Worm (Caenorhabditis elegans) whole organism, L3 larva: ENCODE data around the gene ver-3.

Experiments used
- R02D3.7 ChIP-seq: fragments of 150-350 bp; optimal IDR thresholded peaks from 2 replicates; lab custom pipeline; 2014; ENCODE audit warnings: missing biosample characterization, missing genetic modification characterization
- ZK546.5 ChIP-seq: sonication (generic microtip); optimal IDR thresholded peaks from 2 replicates; lab custom pipeline; 2017; ENCODE audit warnings: missing biosample characterization, missing genetic modification characterization
- aly-2 ChIP-seq: fragments of 150-350 bp; optimal IDR thresholded peaks from 2 replicates; lab custom pipeline; 2014; ENCODE audit warnings: missing biosample characterization, missing genetic modification characterization
- ama-1 ChIP-seq: fragments of 150-350 bp; optimal IDR thresholded peaks from 2 replicates; lab custom pipeline; 2018
- ceh-16 ChIP-seq: sonication (generic microtip); optimal IDR thresholded peaks from 2 replicates; lab custom pipeline; 2017; ENCODE audit warnings: missing biosample characterization, missing genetic modification characterization
- ceh-28 ChIP-seq: fragments of 150-350 bp; optimal IDR thresholded peaks from 2 replicates; lab custom pipeline; 2014; ENCODE audit warnings: missing biosample characterization, missing genetic modification reagents, missing genetic modification characterization
- ceh-82 ChIP-seq: fragments of 150-350 bp; optimal IDR thresholded peaks from 2 replicates; lab custom pipeline; 2014; ENCODE audit warnings: missing biosample characterization, missing genetic modification characterization
- ceh-9 ChIP-seq: sonication (generic microtip); optimal IDR thresholded peaks from 2 replicates; lab custom pipeline; 2018; ENCODE audit warnings: missing biosample characterization, missing genetic modification characterization
- daf-12 ChIP-seq: fragments of 150-350 bp; optimal IDR thresholded peaks from 2 replicates; lab custom pipeline; 2014; ENCODE audit warnings: missing biosample characterization, missing genetic modification reagents, missing genetic modification characterization
- egl-27 ChIP-seq: sonication (generic microtip); optimal IDR thresholded peaks from 4 replicates; lab custom pipeline; 2017; ENCODE audit warnings: missing biosample characterization, missing genetic modification reagents, missing genetic modification characterization
- egl-5 ChIP-seq: fragments of 150-350 bp; optimal IDR thresholded peaks from 2 replicates; lab custom pipeline; 2017; ENCODE audit warnings: missing biosample characterization, missing genetic modification reagents, missing genetic modification characterization, inconsistent platforms
- elt-1 ChIP-seq: fragments of 150-350 bp; optimal IDR thresholded peaks from 2 replicates; lab custom pipeline; 2014; ENCODE audit warnings: missing biosample characterization, missing genetic modification characterization
- elt-2 ChIP-seq: sonication (generic microtip); optimal IDR thresholded peaks from 2 replicates; lab custom pipeline; 2016; ENCODE audit warnings: missing genetic modification reagents, mild to moderate bottlenecking, missing genetic modification characterization, missing compliant biosample characterization
- eor-1 ChIP-seq, 2 experiments: fragments of 150-350 bp; optimal IDR thresholded peaks; 2 replicates each; lab custom pipeline; 2014 to 2018; ENCODE audit warnings: missing biosample characterization in 2 of 2, missing genetic modification characterization in 2 of 2
- fkh-10 ChIP-seq: sonication (generic microtip); optimal IDR thresholded peaks from 2 replicates; lab custom pipeline; 2017; ENCODE audit warnings: missing biosample characterization, missing genetic modification reagents, missing genetic modification characterization
- fkh-2 ChIP-seq: fragments of 150-350 bp; optimal IDR thresholded peaks from 2 replicates; lab custom pipeline; 2014; ENCODE audit warnings: missing biosample characterization, missing genetic modification reagents, missing genetic modification characterization
- fos-1 ChIP-seq: fragments of 150-350 bp; optimal IDR thresholded peaks from 2 replicates; lab custom pipeline; 2014; ENCODE audit warnings: missing biosample characterization, missing genetic modification characterization
- hmg-11 ChIP-seq: sonication (generic microtip); optimal IDR thresholded peaks from 2 replicates; lab custom pipeline; 2016; ENCODE audit warnings: missing genetic modification characterization, missing compliant biosample characterization
- lin-15B ChIP-seq: fragments of 150-350 bp; optimal IDR thresholded peaks from 2 replicates; lab custom pipeline; 2014; ENCODE audit warnings: missing biosample characterization, missing genetic modification characterization
- lin-39 ChIP-seq: fragments of 150-350 bp; optimal IDR thresholded peaks from 2 replicates; lab custom pipeline; 2018; ENCODE audit warnings: missing biosample characterization, missing genetic modification reagents, missing genetic modification characterization
- lsy-12 ChIP-seq: sonication (generic microtip); optimal IDR thresholded peaks from 2 replicates; lab custom pipeline; 2016; ENCODE audit warnings: mild to moderate bottlenecking, missing genetic modification characterization, missing compliant biosample characterization
- mdl-1 ChIP-seq: fragments of 150-350 bp; optimal IDR thresholded peaks from 2 replicates; lab custom pipeline; 2014; ENCODE audit warnings: missing biosample characterization, missing genetic modification characterization
- mml-1 ChIP-seq: fragments of 150-350 bp; sonication (generic microtip); optimal IDR thresholded peaks from 3 replicates; lab custom pipeline; 2014; ENCODE audit warnings: missing biosample characterization, missing genetic modification characterization
- nfya-1 ChIP-seq: sonication (generic microtip); optimal IDR thresholded peaks from 2 replicates; lab custom pipeline; 2017; ENCODE audit warnings: missing genetic modification characterization, mild to moderate bottlenecking, missing compliant biosample characterization, antibody characterized with exemption, moderate library complexity; ENCODE audit not compliant: insufficient read depth
- nhr-11 ChIP-seq: fragments of 150-350 bp; optimal IDR thresholded peaks from 2 replicates; lab custom pipeline; 2014; ENCODE audit warnings: missing biosample characterization, missing genetic modification characterization
- nhr-23 ChIP-seq: fragments of 150-350 bp; optimal IDR thresholded peaks from 2 replicates; lab custom pipeline; 2014; ENCODE audit warnings: missing biosample characterization, missing genetic modification reagents, missing genetic modification characterization
- nhr-25 ChIP-seq: sonication (generic microtip); optimal IDR thresholded peaks from 2 replicates; lab custom pipeline; 2017; ENCODE audit warnings: missing biosample characterization, missing genetic modification characterization
- nhr-28 ChIP-seq: fragments of 150-350 bp; optimal IDR thresholded peaks from 2 replicates; lab custom pipeline; 2014; ENCODE audit warnings: missing biosample characterization, missing genetic modification characterization
- nhr-43 ChIP-seq: sonication (generic microtip); optimal IDR thresholded peaks from 2 replicates; lab custom pipeline; 2016; ENCODE audit warnings: mild to moderate bottlenecking, missing genetic modification characterization, missing compliant biosample characterization; ENCODE audit not compliant: poor library complexity, severe bottlenecking
- nhr-67 ChIP-seq: fragments of 150-350 bp; optimal IDR thresholded peaks from 2 replicates; lab custom pipeline; 2014; ENCODE audit warnings: missing biosample characterization, missing genetic modification characterization
- nhr-76 ChIP-seq: fragments of 150-350 bp; sonication (generic microtip); optimal IDR thresholded peaks from 5 replicates; lab custom pipeline; 2014; ENCODE audit warnings: missing biosample characterization, missing genetic modification characterization
- nhr-77 ChIP-seq: fragments of 150-350 bp; optimal IDR thresholded peaks from 2 replicates; lab custom pipeline; 2014; ENCODE audit warnings: missing biosample characterization, missing genetic modification characterization
- pha-4 ChIP-seq: fragments of 150-350 bp; optimal IDR thresholded peaks from 2 replicates; lab custom pipeline; 2014; ENCODE audit warnings: missing biosample characterization, missing genetic modification reagents, missing genetic modification characterization
- pqm-1 ChIP-seq: fragments of 150-350 bp; optimal IDR thresholded peaks from 2 replicates; lab custom pipeline; 2017; ENCODE audit warnings: missing biosample characterization, missing genetic modification characterization, inconsistent platforms
- sea-2 ChIP-seq: fragments of 150-350 bp; sonication (generic microtip); optimal IDR thresholded peaks from 4 replicates; lab custom pipeline; 2014; ENCODE audit warnings: missing biosample characterization, missing genetic modification reagents, missing genetic modification characterization
- skn-1 ChIP-seq: fragments of 150-350 bp; optimal IDR thresholded peaks from 2 replicates; lab custom pipeline; 2014; ENCODE audit warnings: missing biosample characterization, missing genetic modification characterization
- tbx-2 ChIP-seq: sonication (generic microtip); optimal IDR thresholded peaks from 2 replicates; lab custom pipeline; 2016; ENCODE audit warnings: mild to moderate bottlenecking, missing genetic modification characterization, missing compliant biosample characterization
- unc-39 ChIP-seq: sonication (generic microtip); optimal IDR thresholded peaks from 4 replicates; lab custom pipeline; 2017; ENCODE audit warnings: missing biosample characterization, missing genetic modification characterization
- unc-62 ChIP-seq: fragments of 150-350 bp; sonication (generic microtip); optimal IDR thresholded peaks from 4 replicates; lab custom pipeline; 2014; ENCODE audit warnings: missing biosample characterization, missing genetic modification reagents, missing genetic modification characterization
- zag-1 ChIP-seq: fragments of 150-350 bp; optimal IDR thresholded peaks from 2 replicates; lab custom pipeline; 2014; ENCODE audit warnings: missing biosample characterization, missing genetic modification characterization
- ztf-4 ChIP-seq: fragments of 150-350 bp; optimal IDR thresholded peaks from 2 replicates; lab custom pipeline; 2014; ENCODE audit warnings: missing biosample characterization, missing genetic modification characterization

The ver-3 gene

DNA sequence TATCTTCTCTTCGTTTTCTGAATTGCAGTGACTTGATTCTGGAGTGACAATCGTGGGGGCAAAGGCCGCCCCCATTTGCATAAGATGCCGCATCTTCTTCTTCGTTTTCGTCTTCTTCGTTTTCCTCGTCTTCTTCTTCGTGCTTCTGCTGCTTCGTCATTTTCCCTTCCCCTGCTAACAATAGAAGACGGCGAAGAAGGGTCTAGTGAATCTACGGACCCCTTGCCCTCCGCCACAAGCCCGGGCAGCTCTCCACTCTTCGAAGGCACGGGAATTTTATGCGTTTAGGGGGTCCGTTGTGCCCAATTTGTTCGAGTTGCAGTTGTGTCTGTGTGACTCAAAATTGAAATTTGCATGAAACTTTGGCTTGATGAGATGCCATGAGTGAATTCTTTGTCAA is 39.6 kb downstream of the ver-3 start:
- TF ChIP-seq zag-1 = no peak
- TF ChIP-seq ZK546.5 = no peak
- TF ChIP-seq nhr-28 = no peak
- no peak for TF ChIP-seq skn-1 (tag; lab: Kevin White, UChicago)
- TF ChIP-seq hmg-11 = no peak
- TF ChIP-seq nhr-25 = no peak
- TF ChIP-seq pha-4 (tag; lab: Kevin White, UChicago) = no peak
- no peak for TF ChIP-seq ceh-9 (tag; lab: Kevin White, UChicago)
- no peak for TF ChIP-seq ceh-16 (tag; lab: Kevin White, UChicago)
- no peak for TF ChIP-seq eor-1 (tag; optimal IDR thresholded peaks at IDR 0.05; lab: Kevin White, UChicago)
- no peak for TF ChIP-seq mdl-1 (tag; lab: Kevin White, UChicago)
- no peak for TF ChIP-seq elt-1 (tag; lab: Kevin White, UChicago)
- TF ChIP-seq nhr-23 = no peak
- TF ChIP-seq daf-12 (tag; lab: Kevin White, UChicago) = no peak
- no peak for TF ChIP-seq lin-15B (tag; lab: Kevin White, UChicago)
- no peak for TF ChIP-seq fos-1
- no peak for TF ChIP-seq nhr-67 (tag; lab: Kevin White, UChicago)
- no peak for TF ChIP-seq egl-27
- no peak for TF ChIP-seq unc-39
- TF ChIP-seq, all 47 proteins: peak for 0

DNA sequence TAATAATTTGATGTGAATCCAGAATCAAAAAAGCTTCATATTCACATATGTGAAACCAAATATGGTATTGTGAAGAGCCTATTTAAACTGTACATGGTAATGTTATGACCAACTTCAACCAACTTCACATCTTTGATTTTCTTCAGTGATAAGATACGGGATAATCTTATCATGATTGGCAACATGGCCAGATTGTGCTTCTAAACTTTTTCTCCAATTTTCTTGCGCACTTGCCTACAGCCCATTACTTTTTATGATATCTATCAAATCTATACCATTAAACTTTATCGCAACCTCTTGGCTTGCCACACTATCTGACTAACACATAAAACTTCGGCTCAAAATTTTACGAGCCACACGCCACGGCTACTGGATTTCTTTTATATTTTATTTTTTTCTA is 40.1 kb downstream of the ver-3 start:
- no peak for TF ChIP-seq fkh-10 (GFP tag; lab: Kevin White, UChicago)
- no peak for TF ChIP-seq sea-2
- peak; percentile 96 for TF ChIP-seq egl-5
- TF ChIP-seq, all 47 proteins: peak for 1

DNA sequence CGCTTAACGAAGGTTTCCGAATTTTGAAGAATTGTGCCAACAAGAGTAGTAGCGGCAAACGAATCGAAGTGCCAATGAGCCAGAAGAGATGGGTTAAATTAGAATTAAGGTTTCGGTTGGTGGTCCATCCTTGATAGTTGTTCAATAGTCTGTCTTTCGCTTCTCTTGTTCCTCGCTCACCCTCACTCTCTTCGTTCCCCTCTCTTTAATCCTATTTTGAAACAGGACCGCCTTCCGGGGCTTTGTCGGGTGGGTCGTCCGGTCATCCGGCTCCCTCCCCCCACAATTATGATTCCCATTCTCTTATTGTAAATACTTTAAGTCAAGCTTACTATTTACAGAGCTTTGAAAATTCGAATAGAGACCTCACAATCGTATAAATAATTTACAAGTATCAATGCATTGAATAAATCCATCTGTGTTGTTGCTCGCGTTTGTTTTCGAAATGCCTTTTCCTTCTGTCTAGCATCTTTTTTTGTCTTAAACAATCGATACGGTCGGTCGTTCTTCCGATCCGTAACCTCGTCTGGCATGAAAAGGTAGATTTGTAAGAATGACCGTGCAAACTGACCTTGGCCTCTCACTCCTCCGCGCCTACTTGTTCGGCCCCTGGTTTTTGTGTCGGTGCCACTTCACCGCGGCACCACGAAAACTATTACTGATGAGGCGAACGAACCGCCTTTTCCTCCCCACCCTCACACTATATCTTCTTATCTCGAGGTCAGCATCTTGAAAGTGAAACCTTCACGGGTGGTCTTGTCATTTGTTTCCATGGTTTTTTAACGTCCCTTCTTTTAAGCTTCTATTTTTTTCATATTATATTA is 41.1 kb downstream of the ver-3 start:
- TF ChIP-seq aly-2 (tag; lab: Kevin White, UChicago) (no peak), daf-12 (tag; lab: Kevin White, UChicago) (no peak), nhr-76 (tag; lab: Kevin White, UChicago) (no peak), nhr-23 (peak; percentile 38), nhr-25 (peak; percentile 69), elt-1 (tag; lab: Kevin White, UChicago) (peak; percentile 30), hmg-11 (no peak)

DNA sequence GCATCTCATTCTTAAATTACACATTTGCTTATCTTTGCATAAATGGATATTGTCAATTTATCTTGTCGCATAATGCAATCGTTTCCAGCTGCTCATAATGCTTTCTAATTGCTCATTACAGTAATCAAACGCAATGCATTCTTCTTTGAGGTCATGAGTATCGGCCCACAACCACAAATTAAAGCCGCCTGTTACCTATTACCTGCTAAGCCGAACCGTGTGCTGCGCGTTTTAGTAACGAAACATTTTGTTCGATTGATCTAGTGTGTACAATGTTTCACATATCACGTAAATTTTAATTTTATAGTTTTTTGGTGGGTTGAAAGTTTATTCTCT is 41.6 kb downstream of the ver-3 start:
- TF ChIP-seq tbx-2 (tag; lab: Kevin White, UChicago) (no peak), ama-1 (lab: Kevin White, UChicago) (no peak), nhr-28 (no peak), mdl-1 (tag; lab: Kevin White, UChicago) (no peak), nhr-67 (tag; lab: Kevin White, UChicago) (no peak), egl-27 (no peak), ceh-9 (tag; lab: Kevin White, UChicago) (no peak), fkh-2 (no peak), ceh-16 (tag; lab: Kevin White, UChicago) (no peak), nhr-77 (no peak), R02D3.7 (tag; lab: Kevin White, UChicago) (no peak), ceh-82 (tag; lab: Kevin White, UChicago) (no peak), mml-1 (tag; lab: Kevin White, UChicago) (no peak), unc-62 (GFP tag; lab: Kevin White, UChicago) (no peak), pqm-1 (tag; lab: Kevin White, UChicago) (no peak), fos-1 (no peak), lsy-12 (tag; lab: Kevin White, UChicago) (no peak)

DNA sequence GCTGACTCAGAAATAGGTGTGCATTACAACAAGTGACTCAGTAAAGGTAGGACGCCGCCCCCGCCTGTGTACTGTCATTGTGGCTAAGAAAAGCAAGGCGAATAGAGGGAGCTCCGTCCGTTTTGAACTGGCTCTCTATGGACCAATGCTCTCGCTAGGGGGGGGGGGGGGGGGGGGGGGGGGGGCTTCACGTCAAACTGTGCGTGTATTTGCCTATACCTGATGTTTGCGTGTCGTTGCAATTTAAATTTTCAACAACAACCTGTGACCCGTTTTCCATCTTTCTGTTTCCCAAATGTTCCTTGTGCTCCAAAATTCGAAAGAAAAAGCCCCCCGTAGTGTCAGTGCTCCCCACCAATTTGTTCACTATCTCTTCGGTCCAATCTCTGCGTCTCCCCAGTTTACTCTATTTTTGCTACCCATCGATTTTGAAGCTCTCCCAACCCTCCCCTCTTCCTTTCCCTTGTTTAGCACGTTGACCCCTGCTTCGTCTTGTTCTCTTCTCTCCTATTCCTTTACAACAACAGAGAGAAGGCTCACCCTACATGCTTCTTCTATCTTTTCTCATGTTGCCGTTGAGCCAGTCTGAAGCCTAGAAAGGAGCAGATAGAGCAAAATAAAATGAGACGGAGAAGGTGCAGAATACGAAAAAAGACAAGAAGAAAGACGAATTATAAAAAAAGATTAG is 42.3 kb downstream of the ver-3 start:
- TF ChIP-seq nhr-11 (tag; lab: Kevin White, UChicago) (peak; percentile 1), nfya-1 (tag; lab: Kevin White, UChicago) (peak; percentile 69), ceh-9 (tag; lab: Kevin White, UChicago) (no peak), pha-4 (tag; lab: Kevin White, UChicago) (peak; percentile 69), unc-62 (GFP tag; lab: Kevin White, UChicago) (no peak), lin-39 (tag; lab: Kevin White, UChicago) (peak; percentile 72), aly-2 (tag; lab: Kevin White, UChicago) (no peak), daf-12 (tag; lab: Kevin White, UChicago) (no peak), hmg-11 (peak; percentile 27), pqm-1 (tag; lab: Kevin White, UChicago) (peak; percentile 10), elt-2 (peak; percentile 42), ztf-4 (tag; lab: Kevin White, UChicago) (no peak), tbx-2 (tag; lab: Kevin White, UChicago) (peak; percentile 23), fkh-10 (GFP tag; lab: Kevin White, UChicago) (peak; percentile 31), ceh-28 (tag; lab: Kevin White, UChicago) (peak; percentile 43), lin-15B (tag; lab: Kevin White, UChicago) (peak; percentile 10), nhr-77 (no peak), lsy-12 (tag; lab: Kevin White, UChicago) (no peak), skn-1 (tag; lab: Kevin White, UChicago) (no peak), nhr-43 (tag; lab: Kevin White, UChicago) (no peak), nhr-25 (no peak), egl-5 (no peak)
